Fruit fly (Drosophila melanogaster) whole organism, embryonic: ENCODE results near the gene CG43922.

Source experiments
- B-H2 ChIP-seq: fragments of 200-800 bp; sonication (Bioruptor generic); optimal IDR thresholded peaks from 2 replicates; lab custom pipeline; 2018; ENCODE audit warnings: missing biosample characterization, mild to moderate bottlenecking, missing genetic modification characterization
- Blimp-1 ChIP-seq: fragments of 200-800 bp; sonication (Bioruptor generic); optimal IDR thresholded peaks from 3 replicates; lab custom pipeline; 2018; ENCODE audit warnings: missing biosample characterization, missing genetic modification characterization, mild to moderate bottlenecking, moderate library complexity, missing genetic modification reagents
- CG10366 ChIP-seq: fragments of 200-800 bp; sonication (Bioruptor generic); IDR thresholded peaks from 2 replicates; pipeline ENCODE4 v1.3.6; 2022; ENCODE audit warnings: missing biosample characterization, missing genetic modification characterization
- CG10654 ChIP-seq: fragments of 200-800 bp; sonication (Bioruptor generic); optimal IDR thresholded peaks from 2 replicates; lab custom pipeline; 2016; ENCODE audit warnings: missing biosample characterization, missing genetic modification characterization
- CG11695 ChIP-seq: fragments of 200-800 bp; sonication (Bioruptor generic); IDR thresholded peaks from 3 replicates; pipeline ENCODE4 v1.3.6; 2022; ENCODE audit warnings: missing biosample characterization, missing genetic modification characterization
- CG12155 ChIP-seq: fragments of 200-800 bp; sonication (Bioruptor generic); optimal IDR thresholded peaks from 3 replicates; lab custom pipeline; 2016; ENCODE audit warnings: missing biosample characterization, missing genetic modification characterization
- CG13894 ChIP-seq: fragments of 200-800 bp; sonication (Bioruptor generic); optimal IDR thresholded peaks from 3 replicates; lab custom pipeline; 2018; ENCODE audit warnings: missing biosample characterization, mild to moderate bottlenecking, missing genetic modification characterization, moderate library complexity
- CG14050 ChIP-seq: fragments of 200-800 bp; sonication (Bioruptor generic); IDR thresholded peaks from 3 replicates; pipeline ENCODE4 v1.3.6; 2022; ENCODE audit warnings: missing biosample characterization, missing genetic modification characterization
- CG14441 ChIP-seq: fragments of 200-800 bp; sonication (Bioruptor generic); IDR thresholded peaks from 2 replicates; pipeline ENCODE4 v1.3.6; 2022; ENCODE audit warnings: missing biosample characterization, missing genetic modification characterization
- CG17912 ChIP-seq: fragments of 200-800 bp; sonication (Bioruptor generic); optimal IDR thresholded peaks from 2 replicates; lab custom pipeline; 2018; ENCODE audit warnings: missing biosample characterization, mild to moderate bottlenecking, missing genetic modification characterization
- CG3281 ChIP-seq: fragments of 200-800 bp; sonication (Bioruptor generic); optimal IDR thresholded peaks from 3 replicates; lab custom pipeline; 2017; ENCODE audit warnings: missing biosample characterization, mild to moderate bottlenecking, missing genetic modification characterization
- CG34224 ChIP-seq: fragments of 200-800 bp; sonication (Bioruptor generic); IDR thresholded peaks from 3 replicates; pipeline ENCODE4 v1.3.6; 2022; ENCODE audit warnings: missing biosample characterization, missing genetic modification characterization; ENCODE audit not compliant: partially characterized antibody
- CG7839 ChIP-seq: fragments of 200-800 bp; sonication (Bioruptor generic); optimal IDR thresholded peaks from 3 replicates; lab custom pipeline; 2018; ENCODE audit warnings: missing biosample characterization, mild to moderate bottlenecking, missing genetic modification characterization, moderate library complexity
- CG7928 ChIP-seq: fragments of 200-800 bp; sonication (Bioruptor generic); optimal IDR thresholded peaks from 2 replicates; lab custom pipeline; 2017; ENCODE audit warnings: missing biosample characterization, mild to moderate bottlenecking, missing genetic modification characterization
- CG8359 ChIP-seq: fragments of 200-800 bp; sonication (Bioruptor generic); optimal IDR thresholded peaks from 2 replicates; lab custom pipeline; 2017; ENCODE audit warnings: missing biosample characterization, mild to moderate bottlenecking, missing genetic modification characterization, borderline replicate concordance
- CG8478 ChIP-seq: fragments of >200 bp; optimal IDR thresholded peaks from 2 replicates; lab custom pipeline; 2018
- CG8944 ChIP-seq: fragments of 200-800 bp; sonication (Bioruptor generic); optimal IDR thresholded peaks from 3 replicates; lab custom pipeline; 2016; ENCODE audit warnings: missing biosample characterization, missing genetic modification characterization
- CkIIα-i1 ChIP-seq: fragments of 200-800 bp; sonication (Bioruptor generic); IDR thresholded peaks from 2 replicates; pipeline ENCODE4 v1.3.6; 2022; ENCODE audit warnings: missing biosample characterization, missing genetic modification characterization
- CrebB ChIP-seq: fragments of 200-800 bp; sonication (Bioruptor generic); optimal IDR thresholded peaks from 3 replicates; lab custom pipeline; 2018; ENCODE audit warnings: missing biosample characterization, mild to moderate bottlenecking, missing genetic modification characterization
- D ChIP-seq, 2 experiments: fragments of 200-800 bp in 1 of 2; fragments of >200 bp in 1 of 2; sonication (Bioruptor generic) in 1 of 2; optimal IDR thresholded peaks; 2 replicates in 1 of 2; 3 replicates in 1 of 2; lab custom pipeline; 2017; ENCODE audit warnings: mild to moderate bottlenecking in 1 of 2, missing biosample characterization in 1 of 2, missing genetic modification characterization in 1 of 2, missing genetic modification reagents in 1 of 2
- Ets97D ChIP-seq: fragments of 200-800 bp; sonication (Bioruptor generic); optimal IDR thresholded peaks from 3 replicates; lab custom pipeline; 2016; ENCODE audit warnings: missing biosample characterization, missing genetic modification characterization
- HLH3B ChIP-seq: fragments of 200-800 bp; sonication (Bioruptor generic); IDR thresholded peaks from 2 replicates; pipeline ENCODE4 v1.3.6; 2022; ENCODE audit warnings: missing biosample characterization, missing genetic modification characterization
- Hr39 ChIP-seq: fragments of >200 bp; optimal IDR thresholded peaks from 2 replicates; lab custom pipeline; 2017
- Hr78 ChIP-seq, 2 experiments: fragments of 200-800 bp in 1 of 2; fragments of >200 bp in 1 of 2; sonication (Bioruptor generic) in 1 of 2; optimal IDR thresholded peaks; 2 replicates each; lab custom pipeline; 2017 to 2019; ENCODE audit warnings: missing biosample characterization in 2 of 2, missing genetic modification characterization in 2 of 2, mild to moderate bottlenecking in 1 of 2, moderate library complexity in 1 of 2
- Mad ChIP-seq: fragments of 200-800 bp; sonication (Bioruptor generic); optimal IDR thresholded peaks from 2 replicates; lab custom pipeline; 2016; ENCODE audit warnings: missing biosample characterization, missing genetic modification characterization
- Med ChIP-seq: fragments of 200-800 bp; sonication (Bioruptor generic); peaks from one replicate; lab custom pipeline; 2016; ENCODE audit warnings: missing biosample characterization, missing genetic modification characterization, mild to moderate bottlenecking, inconsistent platforms, moderate library complexity
- Oli ChIP-seq: fragments of 200-800 bp; sonication (Bioruptor generic); optimal IDR thresholded peaks from 2 replicates; lab custom pipeline; 2018; ENCODE audit warnings: missing biosample characterization, mild to moderate bottlenecking, missing genetic modification characterization, moderate library complexity
- Ptx1 ChIP-seq: fragments of 200-800 bp; sonication (Bioruptor generic); IDR thresholded peaks from 2 replicates; pipeline ENCODE4 v1.3.6; 2022; ENCODE audit warnings: missing biosample characterization, missing genetic modification characterization
- Scr ChIP-seq: fragments of 200-800 bp; sonication (Bioruptor generic); IDR thresholded peaks from 2 replicates; pipeline ENCODE4 v1.3.6; 2022; ENCODE audit warnings: missing biosample characterization, missing genetic modification characterization; ENCODE audit not compliant: partially characterized antibody
- Trl ChIP-seq, 3 experiments: fragments of >200 bp in 2 of 3; fragments of 200-800 bp in 1 of 3; sonication (Bioruptor generic) in 1 of 3; optimal IDR thresholded peaks; 2 replicates in 1 of 3; 3 replicates in 2 of 3; lab custom pipeline; 2016 to 2017; ENCODE audit warnings: missing biosample characterization in 1 of 3, missing genetic modification characterization in 1 of 3
- Usf ChIP-seq: fragments of 200-800 bp; sonication (Bioruptor generic); optimal IDR thresholded peaks from 2 replicates; lab custom pipeline; 2017; ENCODE audit warnings: missing genotype, missing biosample characterization, missing genetic modification characterization
- Vsx1 ChIP-seq: fragments of 200-800 bp; sonication (Bioruptor generic); optimal IDR thresholded peaks from 2 replicates; lab custom pipeline; 2017; ENCODE audit warnings: missing biosample characterization, mild to moderate bottlenecking, missing genetic modification characterization, missing genetic modification reagents
- crc ChIP-seq: fragments of 200-800 bp; sonication (Bioruptor generic); optimal IDR thresholded peaks from 2 replicates; lab custom pipeline; 2016; ENCODE audit warnings: missing biosample characterization, missing genetic modification characterization
- dan ChIP-seq: fragments of 200-800 bp; sonication (Bioruptor generic); IDR thresholded peaks from 2 replicates; pipeline ENCODE4 v1.3.6; 2022; ENCODE audit warnings: missing biosample characterization, missing genetic modification characterization
- dysf ChIP-seq: fragments of 200-800 bp; sonication (Bioruptor generic); IDR thresholded peaks from 3 replicates; pipeline ENCODE4 v1.3.6; 2022; ENCODE audit warnings: missing biosample characterization, missing genetic modification characterization
- gem ChIP-seq: fragments of 200-800 bp; sonication (Bioruptor generic); optimal IDR thresholded peaks from 2 replicates; lab custom pipeline; 2019; ENCODE audit warnings: missing biosample characterization, mild to moderate bottlenecking, missing genetic modification characterization, moderate library complexity
- grn ChIP-seq: fragments of 200-800 bp; sonication (Bioruptor generic); optimal IDR thresholded peaks from 3 replicates; lab custom pipeline; 2017; ENCODE audit warnings: missing biosample characterization, missing genetic modification characterization
- h ChIP-seq: fragments of >200 bp; optimal IDR thresholded peaks from 2 replicates; lab custom pipeline; 2017
- her ChIP-seq: fragments of 200-800 bp; sonication (Bioruptor generic); optimal IDR thresholded peaks from 2 replicates; lab custom pipeline; 2016; ENCODE audit warnings: missing biosample characterization, missing genetic modification characterization
- jumu ChIP-seq: fragments of 200-800 bp; sonication (Bioruptor generic); optimal IDR thresholded peaks from 3 replicates; lab custom pipeline; 2016; ENCODE audit warnings: missing biosample characterization, missing genetic modification characterization
- lab ChIP-seq: fragments of 200-800 bp; sonication (Bioruptor generic); optimal IDR thresholded peaks from 3 replicates; lab custom pipeline; 2017; ENCODE audit warnings: missing biosample characterization, missing genetic modification characterization, mild to moderate bottlenecking, moderate library complexity, missing genetic modification reagents
- mirr ChIP-seq: fragments of 200-800 bp; sonication (Bioruptor generic); optimal IDR thresholded peaks from 3 replicates; lab custom pipeline; 2018; ENCODE audit warnings: missing biosample characterization, mild to moderate bottlenecking, missing genetic modification characterization
- pros ChIP-seq: fragments of 200-800 bp; sonication (Bioruptor generic); optimal IDR thresholded peaks from 3 replicates; lab custom pipeline; 2019; ENCODE audit warnings: missing biosample characterization, mild to moderate bottlenecking, missing genetic modification characterization, moderate library complexity
- pum ChIP-seq: fragments of 200-800 bp; sonication (Bioruptor generic); optimal IDR thresholded peaks from 2 replicates; lab custom pipeline; 2016; ENCODE audit warnings: missing biosample characterization, missing genetic modification characterization
- sens ChIP-seq: fragments of 200-800 bp; sonication (Bioruptor generic); peaks from one replicate; lab custom pipeline; 2016; ENCODE audit warnings: missing biosample characterization, missing genetic modification characterization
- sisA ChIP-seq: fragments of 200-800 bp; sonication (Bioruptor generic); IDR thresholded peaks from 2 replicates; pipeline ENCODE4 v1.3.6; 2022; ENCODE audit warnings: missing biosample characterization, missing genetic modification characterization
- sug ChIP-seq: fragments of 200-800 bp; optimal IDR thresholded peaks from 2 replicates; lab custom pipeline; 2019; ENCODE audit warnings: missing biosample characterization, mild to moderate bottlenecking, missing genetic modification characterization, moderate library complexity
- unpg ChIP-seq: fragments of 200-800 bp; sonication (Bioruptor generic); optimal IDR thresholded peaks from 3 replicates; lab custom pipeline; 2018; ENCODE audit warnings: missing biosample characterization, mild to moderate bottlenecking, missing genetic modification characterization, moderate library complexity
- vnd ChIP-seq: fragments of 200-800 bp; sonication (Bioruptor generic); IDR thresholded peaks from 3 replicates; pipeline ENCODE4 v1.3.6; 2022; ENCODE audit warnings: missing biosample characterization, missing genetic modification characterization; ENCODE audit not compliant: partially characterized antibody
- wdn ChIP-seq: fragments of 200-800 bp; sonication (Bioruptor generic); IDR thresholded peaks from 2 replicates; pipeline ENCODE4 v1.3.6; 2022; ENCODE audit warnings: missing biosample characterization, missing genetic modification characterization
- wor ChIP-seq: fragments of 200-800 bp; sonication (Bioruptor generic); IDR thresholded peaks from 2 replicates; pipeline ENCODE4 v1.3.6; 2022; ENCODE audit warnings: missing biosample characterization, missing genetic modification characterization

The CG43922 gene

dm6 chr2L:6280328-6280727 lies 28.2 kb downstream of the CG43922 start (continued):
- TF ChIP-seq wdn (GFP tag; lab: Robert Waterston, UW) (peak; percentile 45; the same call in 1 of the 2 replicates), dan (GFP tag; lab: Robert Waterston, UW) (no peak), wor (GFP tag; lab: Robert Waterston, UW) (peak; percentile 50), Ets97D (no peak), Scr (GFP tag; lab: Robert Waterston, UW) (no peak), CkIIα-i1 (GFP tag; lab: Robert Waterston, UW) (no peak), Med (GFP tag; lab: Kevin White, UChicago) (peak; percentile 89), sisA (GFP tag; lab: Robert Waterston, UW) (peak; percentile 78), unpg (GFP tag; lab: Kevin White, UChicago) (peak; percentile 75), D (optimal IDR thresholded peaks at IDR 0.05; lab: Kevin White, UChicago) (no peak), D (GFP tag; optimal IDR thresholded peaks at IDR 0.05; lab: Kevin White, UChicago) (peak; percentile 64), B-H2 (GFP tag; lab: Kevin White, UChicago) (peak; percentile 0), Trl (optimal IDR thresholded peaks at IDR 0.05; lab: Kevin White, UChicago) (no peak), Trl (GFP tag; optimal IDR thresholded peaks at IDR 0.05; lab: Kevin White, UChicago) (peak; percentile 31), Ptx1 (peak; percentile 78), sens (GFP tag; lab: Kevin White, UChicago) (peak; percentile 95), CG8944 (no peak), her (GFP tag; lab: Kevin White, UChicago) (no peak), CG3281 (peak; percentile 55), CG7839 (tag; lab: Kevin White, UChicago) (peak; percentile 80), Vsx1 (GFP tag; lab: Kevin White, UChicago) (no peak), Hr78 (GFP tag; optimal IDR thresholded peaks at IDR 0.05; lab: Kevin White, UChicago) (no peak), CG7928 (GFP tag; lab: Kevin White, UChicago) (no peak), CG17912 (GFP tag; lab: Kevin White, UChicago) (no peak), CG10654 (GFP tag; lab: Kevin White, UChicago) (peak; percentile 58), CG10366 (GFP tag; lab: Robert Waterston, UW) (peak; percentile 62), CG14050 (GFP tag; lab: Robert Waterston, UW) (peak; percentile 65), CG11695 (GFP tag; lab: Robert Waterston, UW) (peak; percentile 75), dysf (peak; percentile 72), CG12155 (peak; percentile 31), pum (GFP tag; lab: Kevin White, UChicago) (peak; percentile 16), gem (tag; lab: Kevin White, UChicago) (peak; percentile 78), CG14441 (GFP tag; lab: Robert Waterston, UW) (peak; percentile 45; the same call in 1 of the 2 replicates), Mad (GFP tag; lab: Kevin White, UChicago) (peak; percentile 4), CG8359 (GFP tag; lab: Kevin White, UChicago) (no peak), Usf (GFP tag; lab: Kevin White, UChicago) (no peak), Oli (tag; lab: Kevin White, UChicago) (peak; percentile 63), mirr (GFP tag; lab: Kevin White, UChicago) (no peak), sug (tag; lab: Kevin White, UChicago) (peak; percentile 56), pros (GFP tag; lab: Kevin White, UChicago) (no peak), lab (GFP tag; lab: Kevin White, UChicago) (peak; percentile 74), HLH3B (peak; percentile 78), CG34224 (GFP tag; lab: Robert Waterston, UW) (no peak), h (lab: Kevin White, UChicago) (no peak), vnd (no peak), CG13894 (tag; lab: Kevin White, UChicago) (peak; percentile 42), Blimp-1 (GFP tag; lab: Kevin White, UChicago) (peak; percentile 78), crc (no peak), CG8478 (lab: Kevin White, UChicago) (no peak), Hr39 (lab: Kevin White, UChicago) (no peak), CrebB (tag; lab: Kevin White, UChicago) (no peak), jumu (GFP tag; lab: Kevin White, UChicago) (no peak), grn (GFP tag; lab: Kevin White, UChicago) (no peak)
